Fruit fly (Drosophila melanogaster) whole organism, prepupa: ENCODE results near the gene RpS10a.

Source experiments
- CG10631 ChIP-seq: fragments of 200-800 bp; sonication (Bioruptor generic); optimal IDR thresholded peaks from 2 replicates; lab custom pipeline; 2016; ENCODE audit warnings: missing biosample characterization, missing genetic modification characterization
- CG10669 ChIP-seq: fragments of 200-800 bp; sonication (Bioruptor generic); optimal IDR thresholded peaks from 3 replicates; lab custom pipeline; 2018; ENCODE audit warnings: missing biosample characterization, mild to moderate bottlenecking, missing genetic modification characterization, moderate library complexity
- CG11294 ChIP-seq: fragments of 200-800 bp; sonication (Bioruptor generic); IDR thresholded peaks from 2 replicates; pipeline ENCODE4 v1.3.6; 2022; ENCODE audit warnings: missing biosample characterization, missing genetic modification characterization
- CG11902 ChIP-seq: fragments of 200-800 bp; sonication (Bioruptor generic); optimal IDR thresholded peaks from 3 replicates; lab custom pipeline; 2016; ENCODE audit warnings: missing biosample characterization, missing genetic modification characterization
- CG15336 ChIP-seq: fragments of 200-800 bp; sonication (Bioruptor generic); IDR thresholded peaks from 2 replicates; pipeline ENCODE4 v1.3.6; 2022; ENCODE audit warnings: missing biosample characterization, missing genetic modification characterization
- CG16779 ChIP-seq: fragments of 200-800 bp; sonication (Bioruptor generic); optimal IDR thresholded peaks from 3 replicates; lab custom pipeline; 2017; ENCODE audit warnings: missing biosample characterization, mild to moderate bottlenecking, missing genetic modification characterization
- CG3032 ChIP-seq: fragments of 200-800 bp; optimal IDR thresholded peaks from 2 replicates; lab custom pipeline; 2019; ENCODE audit warnings: missing biosample characterization, mild to moderate bottlenecking, missing genetic modification characterization, moderate library complexity
- CG31627 ChIP-seq: fragments of 200-800 bp; sonication (Bioruptor generic); optimal IDR thresholded peaks from 3 replicates; lab custom pipeline; 2016; ENCODE audit warnings: missing biosample characterization, missing genetic modification characterization
- CG32006 ChIP-seq: fragments of 200-800 bp; sonication (Bioruptor generic); optimal IDR thresholded peaks from 3 replicates; lab custom pipeline; 2017; ENCODE audit warnings: missing biosample characterization, mild to moderate bottlenecking, missing genetic modification characterization
- CG34406 ChIP-seq: fragments of 200-800 bp; sonication (Bioruptor generic); optimal IDR thresholded peaks from 3 replicates; lab custom pipeline; 2016; ENCODE audit warnings: missing biosample characterization, missing genetic modification characterization
- CG3919 ChIP-seq: fragments of 200-800 bp; sonication (Bioruptor generic); optimal IDR thresholded peaks from 3 replicates; lab custom pipeline; 2016; ENCODE audit warnings: missing biosample characterization, missing genetic modification characterization
- CG4318 ChIP-seq: fragments of 200-800 bp; sonication (Bioruptor generic); optimal IDR thresholded peaks from 3 replicates; lab custom pipeline; 2017; ENCODE audit warnings: missing biosample characterization, mild to moderate bottlenecking, missing genetic modification characterization
- CG6163 ChIP-seq: fragments of 200-800 bp; sonication (Bioruptor generic); IDR thresholded peaks from 3 replicates; pipeline ENCODE4 v1.3.6; 2022; ENCODE audit warnings: missing biosample characterization, missing genetic modification characterization
- CG6276 ChIP-seq: fragments of 200-800 bp; sonication (Bioruptor generic); optimal IDR thresholded peaks from 2 replicates; lab custom pipeline; 2017; ENCODE audit warnings: missing biosample characterization, mild to moderate bottlenecking, missing genetic modification characterization
- CG6792 ChIP-seq: fragments of 200-800 bp; sonication (Bioruptor generic); optimal IDR thresholded peaks from 3 replicates; lab custom pipeline; 2016; ENCODE audit warnings: missing biosample characterization, missing genetic modification characterization
- CG6808 ChIP-seq: fragments of 200-800 bp; sonication (Bioruptor generic); optimal IDR thresholded peaks from 3 replicates; lab custom pipeline; 2017; ENCODE audit warnings: missing biosample characterization, missing genetic modification characterization, mild to moderate bottlenecking, moderate library complexity, missing genetic modification reagents
- CG6854 ChIP-seq: fragments of 200-800 bp; sonication (Bioruptor generic); optimal IDR thresholded peaks from 2 replicates; lab custom pipeline; 2017; ENCODE audit warnings: missing biosample characterization, mild to moderate bottlenecking, missing genetic modification characterization
- CG8119 ChIP-seq: fragments of 200-800 bp; sonication (Bioruptor generic); IDR thresholded peaks from 3 replicates; pipeline ENCODE4 v1.3.6; 2022; ENCODE audit warnings: missing biosample characterization, missing genetic modification characterization
- CG8319 ChIP-seq: fragments of 200-800 bp; sonication (Bioruptor generic); optimal IDR thresholded peaks from 3 replicates; lab custom pipeline; 2016; ENCODE audit warnings: missing biosample characterization, missing genetic modification characterization
- CG9139 ChIP-seq: fragments of 200-800 bp; sonication (Bioruptor generic); optimal IDR thresholded peaks from 3 replicates; lab custom pipeline; 2017; ENCODE audit warnings: missing biosample characterization, mild to moderate bottlenecking, missing genetic modification characterization
- Eip75B ChIP-seq: fragments of 200-800 bp; sonication (Bioruptor generic); optimal IDR thresholded peaks from 3 replicates; lab custom pipeline; 2016; ENCODE audit warnings: missing biosample characterization, missing genetic modification characterization
- Eip78C ChIP-seq: fragments of 200-800 bp; sonication (Bioruptor generic); peaks from one replicate; lab custom pipeline; 2016; ENCODE audit warnings: missing biosample characterization, missing genetic modification characterization
- Eip93F ChIP-seq: fragments of 200-800 bp; sonication (Bioruptor generic); optimal IDR thresholded peaks from 2 replicates; lab custom pipeline; 2016; ENCODE audit warnings: missing biosample characterization, mild to moderate bottlenecking, missing genetic modification characterization
- Ets96B ChIP-seq: fragments of 200-800 bp; optimal IDR thresholded peaks from 2 replicates; lab custom pipeline; 2019; ENCODE audit warnings: missing biosample characterization, mild to moderate bottlenecking, missing genetic modification characterization, moderate library complexity
- Gug ChIP-seq: fragments of 200-800 bp; sonication (Bioruptor generic); IDR thresholded peaks from 2 replicates; pipeline ENCODE4 v1.3.6; 2022; ENCODE audit warnings: missing biosample characterization, missing genetic modification characterization
- Hr38 ChIP-seq: sonication (Bioruptor generic); optimal IDR thresholded peaks from 2 replicates; lab custom pipeline; 2016; ENCODE audit warnings: missing biosample characterization, missing genetic modification characterization
- Hr39 ChIP-seq: fragments of 200-800 bp; sonication (Bioruptor generic); optimal IDR thresholded peaks from 2 replicates; lab custom pipeline; 2016; ENCODE audit warnings: missing biosample characterization, missing genetic modification characterization
- Hr4 ChIP-seq: fragments of 200-800 bp; sonication (Bioruptor generic); optimal IDR thresholded peaks from 3 replicates; lab custom pipeline; 2016; ENCODE audit warnings: missing biosample characterization, missing genetic modification characterization
- Lpt ChIP-seq: fragments of 200-800 bp; sonication (Bioruptor generic); optimal IDR thresholded peaks from 3 replicates; lab custom pipeline; 2016; ENCODE audit warnings: missing biosample characterization, missing genetic modification characterization
- Met ChIP-seq: fragments of 200-800 bp; sonication (Bioruptor generic); optimal IDR thresholded peaks from 3 replicates; lab custom pipeline; 2016; ENCODE audit warnings: missing biosample characterization, missing genetic modification characterization
- OdsH ChIP-seq: fragments of 200-800 bp; sonication (Bioruptor generic); optimal IDR thresholded peaks from 3 replicates; lab custom pipeline; 2016; ENCODE audit warnings: missing biosample characterization, missing genetic modification characterization
- Sox102F ChIP-seq: fragments of 200-800 bp; sonication (Bioruptor generic); optimal IDR thresholded peaks from 2 replicates; lab custom pipeline; 2016; ENCODE audit warnings: missing biosample characterization, mild to moderate bottlenecking, missing genetic modification characterization
- Sox14 ChIP-seq: fragments of 200-800 bp; sonication (Bioruptor generic); optimal IDR thresholded peaks from 3 replicates; lab custom pipeline; 2016; ENCODE audit warnings: missing biosample characterization, missing genetic modification characterization
- Sox15 ChIP-seq: fragments of 200-800 bp; sonication (Bioruptor generic); optimal IDR thresholded peaks from 3 replicates; lab custom pipeline; 2016; ENCODE audit warnings: missing biosample characterization, missing genetic modification characterization
- achi ChIP-seq: fragments of 200-800 bp; sonication (Bioruptor generic); optimal IDR thresholded peaks from 3 replicates; lab custom pipeline; 2016; ENCODE audit warnings: missing biosample characterization, missing genetic modification characterization
- acj6 ChIP-seq: fragments of 200-800 bp; sonication (Bioruptor generic); optimal IDR thresholded peaks from 3 replicates; lab custom pipeline; 2016; ENCODE audit warnings: missing biosample characterization, missing genetic modification characterization
- cyc ChIP-seq: fragments of 200-800 bp; sonication (Bioruptor generic); optimal IDR thresholded peaks from 3 replicates; lab custom pipeline; 2016; ENCODE audit warnings: missing biosample characterization, missing genetic modification characterization
- dac ChIP-seq: fragments of 200-800 bp; sonication (Bioruptor generic); optimal IDR thresholded peaks from 2 replicates; lab custom pipeline; 2017; ENCODE audit warnings: missing biosample characterization, mild to moderate bottlenecking, missing genetic modification characterization
- dsx ChIP-seq: fragments of 200-800 bp; optimal IDR thresholded peaks from 3 replicates; lab custom pipeline; 2019; ENCODE audit warnings: missing biosample characterization, mild to moderate bottlenecking, missing genetic modification characterization, moderate library complexity; ENCODE audit not compliant: poor library complexity, severe bottlenecking
- esn ChIP-seq: fragments of 200-800 bp; sonication (Bioruptor generic); optimal IDR thresholded peaks from 2 replicates; lab custom pipeline; 2016; ENCODE audit warnings: missing biosample characterization, mild to moderate bottlenecking, missing genetic modification characterization, moderate library complexity
- fd59A ChIP-seq: fragments of 200-800 bp; sonication (Bioruptor generic); optimal IDR thresholded peaks from 2 replicates; lab custom pipeline; 2017; ENCODE audit warnings: missing biosample characterization, mild to moderate bottlenecking, missing genetic modification characterization, missing genetic modification reagents
- fd85E ChIP-seq: fragments of 200-800 bp; sonication (Bioruptor generic); optimal IDR thresholded peaks from 3 replicates; lab custom pipeline; 2016; ENCODE audit warnings: missing biosample characterization, missing genetic modification characterization
- fkh ChIP-seq: fragments of 200-800 bp; sonication (Bioruptor generic); optimal IDR thresholded peaks from 3 replicates; lab custom pipeline; 2017; ENCODE audit warnings: missing biosample characterization, mild to moderate bottlenecking, missing genetic modification characterization, moderate library complexity
- lz ChIP-seq: fragments of 200-800 bp; sonication (Bioruptor generic); optimal IDR thresholded peaks from 3 replicates; lab custom pipeline; 2016; ENCODE audit warnings: missing biosample characterization, missing genetic modification characterization
- net ChIP-seq: fragments of 200-800 bp; sonication (Bioruptor generic); optimal IDR thresholded peaks from 3 replicates; lab custom pipeline; 2016; ENCODE audit warnings: missing biosample characterization, missing genetic modification characterization
- pdm3 ChIP-seq: fragments of 200-800 bp; sonication (Bioruptor generic); optimal IDR thresholded peaks from 3 replicates; lab custom pipeline; 2016; ENCODE audit warnings: missing biosample characterization, missing genetic modification characterization
- salr ChIP-seq, 2 experiments: fragments of 200-800 bp; sonication (Bioruptor generic); optimal IDR thresholded peaks; 3 replicates each; lab custom pipeline; 2016 to 2018; ENCODE audit warnings: missing biosample characterization in 2 of 2, missing genetic modification characterization in 2 of 2, mild to moderate bottlenecking in 1 of 2
- spab ChIP-seq: fragments of 200-800 bp; sonication (Bioruptor generic); optimal IDR thresholded peaks from 2 replicates; lab custom pipeline; 2017; ENCODE audit warnings: missing biosample characterization, mild to moderate bottlenecking, missing genetic modification characterization, missing genetic modification reagents
- ss ChIP-seq, 2 experiments: fragments of 200-800 bp; sonication (Bioruptor generic); optimal IDR thresholded peaks; 2 replicates in 1 of 2; 3 replicates in 1 of 2; lab custom pipeline; 2017 to 2018; ENCODE audit warnings: mild to moderate bottlenecking in 2 of 2, missing biosample characterization in 2 of 2, missing genetic modification characterization in 2 of 2, moderate library complexity in 1 of 2
- svp ChIP-seq: fragments of 200-800 bp; sonication (Bioruptor generic); peaks from one replicate; lab custom pipeline; 2016; ENCODE audit warnings: missing biosample characterization, missing genetic modification characterization
- topi ChIP-seq: fragments of 200-800 bp; sonication (Bioruptor generic); optimal IDR thresholded peaks from 3 replicates; lab custom pipeline; 2016; ENCODE audit warnings: missing biosample characterization, missing genetic modification characterization
- vri ChIP-seq: fragments of 200-800 bp; sonication (Bioruptor generic); optimal IDR thresholded peaks from 3 replicates; lab custom pipeline; 2016; ENCODE audit warnings: missing biosample characterization, mild to moderate bottlenecking, missing genetic modification characterization

The RpS10a gene

dm6 chr3R:27685539-27686012 is 33.0 kb downstream of the RpS10a start, which contains the start of gene CG12880:
TSS of gene CG12880 (plus strand) at chr3R:27685962.
- TF ChIP-seq Sox102F (GFP tag; lab: Kevin White, UChicago) (peak; percentile 5), CG4318 (GFP tag; lab: Kevin White, UChicago) (no peak), net (no peak), CG6854 (no peak), spab (peak; percentile 39), CG10669 (GFP tag; lab: Kevin White, UChicago) (no peak), salr (GFP tag; optimal IDR thresholded peaks at IDR 0.05; lab: Kevin White, UChicago) (peak in 1 of 2 experiments; percentile 73), OdsH (GFP tag; lab: Kevin White, UChicago) (peak; percentile 35), acj6 (GFP tag; lab: Kevin White, UChicago) (peak; percentile 40), CG9139 (GFP tag; lab: Kevin White, UChicago) (no peak), vri (GFP tag; lab: Kevin White, UChicago) (no peak), CG16779 (tag; lab: Kevin White, UChicago) (peak; percentile 13), CG31627 (GFP tag; lab: Kevin White, UChicago) (peak; percentile 17), topi (GFP tag; lab: Kevin White, UChicago) (peak; percentile 49), Eip75B (GFP tag; lab: Kevin White, UChicago) (peak; percentile 42), lz (peak; percentile 21), Eip78C (peak; percentile 85), CG3919 (GFP tag; lab: Kevin White, UChicago) (peak; percentile 41), CG6808 (peak; percentile 61), Hr39 (peak; percentile 30), dsx (GFP tag; lab: Kevin White, UChicago) (no peak), fkh (GFP tag; lab: Kevin White, UChicago) (no peak), dac (GFP tag; lab: Kevin White, UChicago) (no peak), Eip93F (no peak), Sox14 (peak; percentile 26), CG8319 (GFP tag; lab: Kevin White, UChicago) (no peak), CG32006 (peak; percentile 69), CG11294 (no peak), CG6163 (0 out of 3 replicates have a peak, but pooled peaks have one; percentile 10), CG6792 (GFP tag; lab: Kevin White, UChicago) (peak; percentile 28), Hr4 (GFP tag; lab: Kevin White, UChicago) (peak; percentile 22), CG8119 (GFP tag; lab: Robert Waterston, UW) (no peak), CG6276 (GFP tag; lab: Kevin White, UChicago) (peak; percentile 40), cyc (GFP tag; lab: Kevin White, UChicago) (peak; percentile 10), Sox15 (GFP tag; lab: Kevin White, UChicago) (no peak), CG10631 (GFP tag; lab: Kevin White, UChicago) (no peak), Ets96B (tag; lab: Kevin White, UChicago) (peak; percentile 23), svp (GFP tag; lab: Kevin White, UChicago) (peak; percentile 72), Hr38 (no peak), Gug (0 out of 2 replicates have a peak, but pooled peaks have one; percentile 13), CG3032 (peak; percentile 26), fd59A (GFP tag; lab: Kevin White, UChicago) (peak; percentile 30), ss (GFP tag; optimal IDR thresholded peaks at IDR 0.05; lab: Kevin White, UChicago) (peak in 1 of 2 experiments; percentile 48), achi (GFP tag; lab: Kevin White, UChicago) (peak; percentile 15), pdm3 (GFP tag; lab: Kevin White, UChicago) (peak; percentile 51), CG34406 (GFP tag; lab: Kevin White, UChicago) (peak; percentile 3), esn (GFP tag; lab: Kevin White, UChicago) (peak; percentile 67), Met (GFP tag; lab: Kevin White, UChicago) (peak; percentile 51), fd85E (GFP tag; lab: Kevin White, UChicago) (no peak), CG15336 (GFP tag; lab: Robert Waterston, UW) (no peak), CG11902 (GFP tag; lab: Kevin White, UChicago) (no peak), Lpt (GFP tag; lab: Kevin White, UChicago) (no peak)
